Worm (Caenorhabditis elegans) whole organism, early embryonic: ENCODE data around the gene C14C11.1.

Experiments used
- F13C5.2 ChIP-seq: sonication (generic microtip); optimal IDR thresholded peaks from 2 replicates; lab custom pipeline; 2017; ENCODE audit warnings: mild to moderate bottlenecking, missing genetic modification characterization, inconsistent platforms, missing compliant biosample characterization
- aly-1 ChIP-seq: sonication (generic microtip); optimal IDR thresholded peaks from 2 replicates; lab custom pipeline; 2016; ENCODE audit warnings: missing genetic modification characterization, missing compliant biosample characterization
- ama-1 ChIP-seq: fragments of 150-350 bp; optimal IDR thresholded peaks from 2 replicates; lab custom pipeline; 2014
- ceh-36 ChIP-seq: sonication (generic microtip); optimal IDR thresholded peaks from 2 replicates; lab custom pipeline; 2016; ENCODE audit warnings: missing genetic modification characterization, inconsistent platforms, missing compliant biosample characterization
- ets-7 ChIP-seq: sonication (generic microtip); optimal IDR thresholded peaks from 2 replicates; lab custom pipeline; 2016; ENCODE audit warnings: missing genotype, missing genetic modification characterization, missing compliant biosample characterization
- scrt-1 ChIP-seq: fragments of 200-800 bp; sonication (Bioruptor generic); IDR thresholded peaks from 2 replicates; pipeline ENCODE4 v1.3.6; 2022; ENCODE audit warnings: missing genetic modification characterization, missing compliant biosample characterization
- tbx-11 ChIP-seq: fragments of 200-800 bp; sonication (Bioruptor generic); IDR thresholded peaks from 2 replicates; pipeline ENCODE4 v1.3.6; 2022; ENCODE audit warnings: missing genetic modification characterization, missing compliant biosample characterization
- tbx-37 ChIP-seq: fragments of 200-800 bp; sonication (Bioruptor generic); conservative IDR thresholded peaks from 2 replicates; pipeline ENCODE4 v1.3.6; 2022; ENCODE audit warnings: missing genetic modification reagents, missing genetic modification characterization, missing compliant biosample characterization
- tra-4 ChIP-seq: sonication (generic microtip); optimal IDR thresholded peaks from 2 replicates; lab custom pipeline; 2017; ENCODE audit warnings: missing genetic modification characterization, missing compliant biosample characterization

DNA sequence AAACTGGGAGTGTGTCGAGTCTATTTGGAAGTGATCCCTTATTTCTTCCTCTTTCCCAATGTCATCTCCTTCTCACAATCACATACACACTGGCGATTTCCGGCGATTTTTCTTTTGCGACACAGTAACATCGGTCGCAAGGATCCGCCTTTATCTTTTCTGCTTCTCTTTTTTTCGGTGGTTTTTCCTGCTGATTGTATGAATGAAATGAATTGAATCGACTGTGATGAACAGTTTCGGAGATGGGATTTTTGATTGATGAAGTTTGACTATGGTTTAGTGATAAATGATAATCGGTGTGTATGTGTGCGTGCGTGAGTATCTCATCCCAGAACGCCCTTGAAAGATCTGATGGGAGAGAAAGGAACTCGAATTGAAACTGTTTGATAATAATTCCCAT, 37.7 kb downstream of the C14C11.1 start:
- TF ChIP-seq ets-7, result no peak
- TF ChIP-seq tra-4 (tag; lab: Kevin White, UChicago), result no peak
- TF ChIP-seq F13C5.2 (tag; lab: Kevin White, UChicago), result no peak
- TF ChIP-seq ama-1, result no peak
- TF ChIP-seq aly-1, result no peak
- TF ChIP-seq tbx-11, result no peak
- TF ChIP-seq tbx-37, result no peak
- TF ChIP-seq ceh-36, result no peak
- no peak for TF ChIP-seq scrt-1 (GFP tag; lab: Robert Waterston, UW)
